Fruit fly (Drosophila melanogaster): Measurements from ENCODE around the gene JIL-1.

The JIL-1 gene

DNA sequence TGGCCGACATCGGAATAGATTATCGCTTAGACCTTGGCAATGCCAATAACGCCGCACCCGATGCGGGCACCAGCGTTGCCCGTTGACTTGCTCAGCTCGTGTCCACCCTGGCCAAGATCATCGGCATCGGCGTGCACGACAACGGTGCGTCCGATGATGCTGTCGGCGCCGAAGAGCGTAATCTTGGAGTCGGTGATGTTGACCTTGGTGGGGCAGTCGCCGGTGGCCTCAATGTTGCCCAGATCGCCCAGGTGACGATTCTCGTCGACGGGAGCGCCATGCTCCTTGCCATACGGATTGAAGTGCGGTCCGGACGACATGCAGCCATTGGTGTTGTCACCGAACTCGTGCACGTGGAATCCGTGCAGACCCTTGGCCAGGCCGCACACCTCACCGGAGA lies 19.4 kb upstream of the JIL-1 start:
- no peak for TF ChIP-seq CG12768 (GFP tag; optimal IDR thresholded peaks at IDR 0.05)
- TF ChIP-seq tj (GFP tag; optimal IDR thresholded peaks at IDR 0.05): no peak
- TF ChIP-seq toe (GFP tag; optimal IDR thresholded peaks at IDR 0.05): no peak
- TF ChIP-seq CG7101 (tag; optimal IDR thresholded peaks at IDR 0.05): no peak
- no peak for TF ChIP-seq CG14711 (tag; optimal IDR thresholded peaks at IDR 0.05)
- TF ChIP-seq cic (GFP tag; optimal IDR thresholded peaks at IDR 0.05): no peak

DNA sequence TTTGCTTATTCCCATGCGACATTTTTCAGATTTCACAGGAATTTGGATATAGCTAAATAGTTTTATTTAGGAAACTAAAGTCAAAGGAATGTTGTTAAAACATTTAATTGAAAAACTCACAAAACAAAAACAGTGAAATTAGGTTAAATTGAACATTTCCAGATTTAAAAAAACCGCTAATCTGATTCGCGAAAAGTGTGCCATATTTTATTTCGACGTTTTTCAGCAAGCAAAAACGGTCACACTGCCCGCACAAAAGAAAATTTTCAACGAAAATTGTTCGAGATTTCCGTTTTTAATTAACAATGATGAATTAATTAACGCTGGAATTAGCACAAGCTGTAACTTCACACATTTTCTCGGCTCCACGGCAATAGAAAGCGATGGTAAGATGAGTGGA lies 16.5 kb upstream of the JIL-1 start, which contains the start of the genes CG34012 and emei:
CG34012 (minus strand) TSS at position 52 of the 400 bp plus-strand sequence.
emei (plus strand) TSS at position 237 of the 400 bp plus-strand sequence.
- no peak for TF ChIP-seq CG1620 (GFP tag; optimal IDR thresholded peaks at IDR 0.05)
- TF ChIP-seq CG7101 (tag; optimal IDR thresholded peaks at IDR 0.05): no peak
- no peak for TF ChIP-seq Crg-1 (GFP tag; optimal IDR thresholded peaks at IDR 0.05)
- TF ChIP-seq cnc (optimal IDR thresholded peaks at IDR 0.05): no peak
- no peak for TF ChIP-seq CG7045 (GFP tag; optimal IDR thresholded peaks at IDR 0.05)
- TF ChIP-seq Hr96 (GFP tag; optimal IDR thresholded peaks at IDR 0.05): no peak
- no peak for TF ChIP-seq tj (GFP tag; optimal IDR thresholded peaks at IDR 0.05)
- TF ChIP-seq Mnt (GFP tag; optimal IDR thresholded peaks at IDR 0.05): no peak
- TF ChIP-seq CG11617 (GFP tag; optimal IDR thresholded peaks at IDR 0.05): no peak
- TF ChIP-seq CG12768 (GFP tag; optimal IDR thresholded peaks at IDR 0.05): no peak
- TF ChIP-seq bab1 (GFP tag; optimal IDR thresholded peaks at IDR 0.05): no peak
- no peak for TF ChIP-seq ovo (GFP tag; optimal IDR thresholded peaks at IDR 0.05)
- no peak for TF ChIP-seq cic (GFP tag; optimal IDR thresholded peaks at IDR 0.05)
- TF ChIP-seq kay (GFP tag; ENCODE audit: borderline replicate concordance): no peak
- TF ChIP-seq toe (GFP tag; optimal IDR thresholded peaks at IDR 0.05): no peak
- no peak for TF ChIP-seq pad (GFP tag; optimal IDR thresholded peaks at IDR 0.05)
- no peak for TF ChIP-seq CG33017 (tag; optimal IDR thresholded peaks at IDR 0.05)
- no peak for TF ChIP-seq CG5204 (GFP tag; optimal IDR thresholded peaks at IDR 0.05)
- no peak for TF ChIP-seq Clk (GFP tag; optimal IDR thresholded peaks at IDR 0.05)
- TF ChIP-seq CG14711 (tag; optimal IDR thresholded peaks at IDR 0.05): no peak

DNA sequence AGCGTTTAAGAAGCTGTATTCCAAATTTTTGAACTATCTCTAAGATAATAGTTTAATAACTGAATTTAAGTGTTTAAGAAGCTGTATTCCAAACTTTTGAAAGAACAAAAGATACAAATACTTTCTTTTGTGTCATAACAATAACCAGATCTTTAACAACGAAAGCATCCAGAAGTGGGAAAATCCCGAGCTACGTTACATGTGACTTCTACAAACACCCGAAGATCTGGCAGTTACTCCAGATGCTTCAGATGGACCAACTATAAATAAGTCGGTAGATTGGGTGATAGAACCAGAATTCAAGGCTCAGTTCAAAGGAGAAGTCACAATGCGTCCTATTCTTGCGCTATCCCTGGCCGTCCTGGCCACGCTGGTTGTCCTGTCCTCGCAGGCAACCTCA lies 14.9 kb upstream of the JIL-1 start, which contains the start of gene CG12522:
CG12522 (plus strand) TSS at position 301 of the 400 bp plus-strand sequence.
- TF ChIP-seq toe (GFP tag; optimal IDR thresholded peaks at IDR 0.05) (no peak), CG5204 (GFP tag; optimal IDR thresholded peaks at IDR 0.05) (no peak), bab1 (GFP tag; optimal IDR thresholded peaks at IDR 0.05) (no peak), Clk (GFP tag; optimal IDR thresholded peaks at IDR 0.05) (no peak), cnc (optimal IDR thresholded peaks at IDR 0.05) (no peak), CG12768 (GFP tag; optimal IDR thresholded peaks at IDR 0.05) (no peak)

dm6 chr3L:11107432-11107831 lies 14.4 kb upstream of the JIL-1 start, which contains the start of gene CG32073:
TSS of gene CG32073 (minus strand) at chr3L:11107582.
- TF ChIP-seq CG7101 (tag; optimal IDR thresholded peaks at IDR 0.05) (no peak), Mnt (GFP tag; optimal IDR thresholded peaks at IDR 0.05) (no peak), cic (GFP tag; optimal IDR thresholded peaks at IDR 0.05) (no peak), CG1620 (GFP tag; optimal IDR thresholded peaks at IDR 0.05) (no peak), CG11617 (GFP tag; optimal IDR thresholded peaks at IDR 0.05) (no peak), tj (GFP tag; optimal IDR thresholded peaks at IDR 0.05) (no peak), CG5204 (GFP tag; optimal IDR thresholded peaks at IDR 0.05) (no peak), CG7045 (GFP tag; optimal IDR thresholded peaks at IDR 0.05) (no peak), ovo (GFP tag; optimal IDR thresholded peaks at IDR 0.05) (no peak), Hr96 (GFP tag; optimal IDR thresholded peaks at IDR 0.05) (no peak), pad (GFP tag; optimal IDR thresholded peaks at IDR 0.05) (no peak), Clk (GFP tag; optimal IDR thresholded peaks at IDR 0.05) (no peak), bab1 (GFP tag; optimal IDR thresholded peaks at IDR 0.05) (no peak), CG33017 (tag; optimal IDR thresholded peaks at IDR 0.05) (no peak), cnc (optimal IDR thresholded peaks at IDR 0.05) (no peak), toe (GFP tag; optimal IDR thresholded peaks at IDR 0.05) (no peak), kay (GFP tag; ENCODE audit: borderline replicate concordance) (no peak), CG12768 (GFP tag; optimal IDR thresholded peaks at IDR 0.05) (no peak), Crg-1 (GFP tag; optimal IDR thresholded peaks at IDR 0.05) (no peak), CG14711 (tag; optimal IDR thresholded peaks at IDR 0.05) (no peak)

- TF ChIP-seq cic (GFP tag; optimal IDR thresholded peaks at IDR 0.05) (no peak), Hr96 (GFP tag; optimal IDR thresholded peaks at IDR 0.05) (no peak), CG7101 (tag; optimal IDR thresholded peaks at IDR 0.05) (no peak), cnc (optimal IDR thresholded peaks at IDR 0.05) (no peak)
Measured at dm6 chr3L:11103773-11104172, 10.8 kb upstream of the JIL-1 start, which contains the start of gene CG32071. TSS of gene CG32071 (minus strand) at chr3L:11103873.

dm6 chr3L:11102930-11103329 lies 9.9 kb upstream of the JIL-1 start, which contains the start of gene Elo68alpha:
TSS of gene Elo68alpha (minus strand) at chr3L:11103030.
- no peak for TF ChIP-seq Hr96 (GFP tag; optimal IDR thresholded peaks at IDR 0.05)
- no peak for TF ChIP-seq bab1 (GFP tag; optimal IDR thresholded peaks at IDR 0.05)
- no peak for TF ChIP-seq Mnt (GFP tag; optimal IDR thresholded peaks at IDR 0.05)
- TF ChIP-seq Clk (GFP tag; optimal IDR thresholded peaks at IDR 0.05): no peak
- no peak for TF ChIP-seq CG33017 (tag; optimal IDR thresholded peaks at IDR 0.05)
- TF ChIP-seq toe (GFP tag; optimal IDR thresholded peaks at IDR 0.05): no peak

dm6 chr3L:11101598-11101997 lies 8.6 kb upstream of the JIL-1 start, which contains the start of gene Elo68beta:
TSS of gene Elo68beta (minus strand) at chr3L:11101698.
- TF ChIP-seq Clk (GFP tag; optimal IDR thresholded peaks at IDR 0.05) (no peak), kay (GFP tag; ENCODE audit: borderline replicate concordance) (peak; percentile 19), bab1 (GFP tag; optimal IDR thresholded peaks at IDR 0.05) (no peak)

Measured in whole organism, adult.